Worm (Caenorhabditis elegans) whole organism, late embryonic: ENCODE results near the gene str-71.

Experiments
- nfya-1 ChIP-seq: sonication (generic microtip); optimal IDR thresholded peaks from 2 replicates; lab custom pipeline; 2017; ENCODE audit warnings: missing genetic modification characterization, mild to moderate bottlenecking, missing compliant biosample characterization, antibody characterized with exemption, moderate library complexity
- nhr-11 ChIP-seq: fragments of 150-350 bp; optimal IDR thresholded peaks from 2 replicates; lab custom pipeline; 2014; ENCODE audit warnings: missing biosample characterization, missing genetic modification characterization
- sdc-2 ChIP-seq: sonication (generic microtip); optimal IDR thresholded peaks from 2 replicates; lab custom pipeline; 2016; ENCODE audit warnings: missing genotype, missing genetic modification characterization, missing compliant biosample characterization
- syd-9 ChIP-seq: sonication (generic microtip); optimal IDR thresholded peaks from 2 replicates; lab custom pipeline; 2016; ENCODE audit warnings: mild to moderate bottlenecking, missing genetic modification characterization, moderate library complexity, missing compliant biosample characterization
- unc-42 ChIP-seq: sonication (generic microtip); optimal IDR thresholded peaks from 2 replicates; lab custom pipeline; 2016; ENCODE audit warnings: missing genotype, missing genetic modification characterization, missing compliant biosample characterization

ce11 chrV:15451421-15451820 lies 7.6 kb downstream of the str-71 start, which contains the start of gene srw-33:
- no peak for TF ChIP-seq nfya-1
- TF ChIP-seq unc-42, result no peak
- no peak for TF ChIP-seq nhr-11 (tag; lab: Kevin White, UChicago)
- no peak for TF ChIP-seq sdc-2 (tag; lab: Kevin White, UChicago)
- TF ChIP-seq syd-9 (tag; lab: Kevin White, UChicago), result no peak
